Fruit fly (Drosophila melanogaster) whole organism, adult: ENCODE results near the gene Tengl3.

ENCODE experiments used
- CG12768 ChIP-seq: fragments of 200-800 bp; sonication (Bioruptor generic); optimal IDR thresholded peaks from 2 replicates; lab custom pipeline; 2017; ENCODE audit warnings: missing biosample characterization, missing genetic modification characterization, mild to moderate bottlenecking, moderate library complexity, missing genetic modification reagents
- CG1620 ChIP-seq: fragments of 200-800 bp; sonication (Bioruptor generic); optimal IDR thresholded peaks from 2 replicates; lab custom pipeline; 2016; ENCODE audit warnings: missing biosample characterization, missing genetic modification characterization
- CG5204 ChIP-seq: fragments of 200-800 bp; sonication (Bioruptor generic); optimal IDR thresholded peaks from 2 replicates; lab custom pipeline; 2016; ENCODE audit warnings: missing biosample characterization, missing genetic modification characterization
- CG7045 ChIP-seq: fragments of 200-800 bp; sonication (Bioruptor generic); optimal IDR thresholded peaks from 2 replicates; lab custom pipeline; 2017; ENCODE audit warnings: missing biosample characterization, mild to moderate bottlenecking, missing genetic modification characterization
- Clk ChIP-seq: fragments of 200-800 bp; sonication (Bioruptor generic); optimal IDR thresholded peaks from 2 replicates; lab custom pipeline; 2017; ENCODE audit warnings: missing biosample characterization, missing genetic modification characterization
- Crg-1 ChIP-seq: fragments of 200-800 bp; sonication (Bioruptor generic); optimal IDR thresholded peaks from 2 replicates; lab custom pipeline; 2016; ENCODE audit warnings: missing biosample characterization, missing genetic modification characterization
- Hr96 ChIP-seq: fragments of 200-800 bp; sonication (Bioruptor generic); optimal IDR thresholded peaks from 2 replicates; lab custom pipeline; 2016; ENCODE audit warnings: missing biosample characterization, missing genetic modification characterization
- Mnt ChIP-seq: fragments of 200-800 bp; sonication (Bioruptor generic); optimal IDR thresholded peaks from 2 replicates; lab custom pipeline; 2016; ENCODE audit warnings: missing biosample characterization, mild to moderate bottlenecking, missing genetic modification characterization
- bab1 ChIP-seq: fragments of 200-800 bp; sonication (Bioruptor generic); optimal IDR thresholded peaks from 3 replicates; lab custom pipeline; 2019; ENCODE audit warnings: missing biosample characterization, mild to moderate bottlenecking, missing genetic modification characterization, moderate library complexity
- cic ChIP-seq: fragments of 200-800 bp; sonication (Bioruptor generic); optimal IDR thresholded peaks from 2 replicates; lab custom pipeline; 2017; ENCODE audit warnings: missing biosample characterization, mild to moderate bottlenecking, missing genetic modification characterization, moderate library complexity
- kay ChIP-seq: fragments of 200-800 bp; sonication (Bioruptor generic); peaks from one replicate; lab custom pipeline; 2016; ENCODE audit warnings: missing biosample characterization, missing genetic modification characterization, borderline replicate concordance
- ovo ChIP-seq: fragments of 200-800 bp; sonication (Bioruptor generic); optimal IDR thresholded peaks from 2 replicates; lab custom pipeline; 2016; ENCODE audit warnings: missing biosample characterization, missing genetic modification characterization
- tj ChIP-seq: fragments of 200-800 bp; sonication (Bioruptor generic); optimal IDR thresholded peaks from 3 replicates; lab custom pipeline; 2017; ENCODE audit warnings: missing biosample characterization, mild to moderate bottlenecking, missing genetic modification characterization, moderate library complexity
- toe ChIP-seq: fragments of 200-800 bp; sonication (Bioruptor generic); optimal IDR thresholded peaks from 2 replicates; lab custom pipeline; 2016; ENCODE audit warnings: missing biosample characterization, missing genetic modification characterization

- no peak for TF ChIP-seq cic (GFP tag; lab: Kevin White, UChicago)
- no peak for TF ChIP-seq Clk (GFP tag; lab: Kevin White, UChicago)
- TF ChIP-seq Hr96 (GFP tag; lab: Kevin White, UChicago): no peak
- no peak for TF ChIP-seq Crg-1 (GFP tag; lab: Kevin White, UChicago)
- TF ChIP-seq toe (GFP tag; lab: Kevin White, UChicago): no peak
- no peak for TF ChIP-seq CG1620
- no peak for TF ChIP-seq CG5204 (GFP tag; lab: Kevin White, UChicago)
- no peak for TF ChIP-seq tj
- TF ChIP-seq Mnt (GFP tag; lab: Kevin White, UChicago): no peak
- TF ChIP-seq CG7045 (GFP tag; lab: Kevin White, UChicago): no peak
- TF ChIP-seq bab1: no peak
- TF ChIP-seq ovo (GFP tag; lab: Kevin White, UChicago): no peak
- no peak for TF ChIP-seq kay (GFP tag; lab: Kevin White, UChicago)
- no peak for TF ChIP-seq CG12768 (GFP tag; lab: Kevin White, UChicago)
Observed at dm6 chr2L:2284863-2285262, 46.8 kb upstream of the Tengl3 start, which contains the start of gene CG4271.
